Worm (Caenorhabditis elegans) whole organism, midembryonic: ENCODE data around the gene gex-4.

ENCODE experiments used
- T22C8.4 ChIP-seq: fragments of 200-800 bp; sonication (Bioruptor generic); IDR thresholded peaks from 2 replicates; pipeline ENCODE4 v1.3.6; 2022; ENCODE audit warnings: missing genetic modification characterization, missing compliant biosample characterization
- cog-1 ChIP-seq: sonication (generic microtip); optimal IDR thresholded peaks from 2 replicates; lab custom pipeline; 2016; ENCODE audit warnings: missing genetic modification characterization, missing compliant biosample characterization
- flt-1 ChIP-seq: fragments of 200-800 bp; sonication (Bioruptor generic); IDR thresholded peaks from 2 replicates; pipeline ENCODE4 v1.3.6; 2022; ENCODE audit warnings: missing genetic modification characterization, missing compliant biosample characterization
- klf-2 ChIP-seq: fragments of 200-800 bp; sonication (Bioruptor generic); conservative IDR thresholded peaks from 2 replicates; pipeline ENCODE4 v1.3.6; 2022; ENCODE audit warnings: missing genetic modification reagents, missing genetic modification characterization, missing compliant biosample characterization
- med-1 ChIP-seq: sonication (generic microtip); optimal IDR thresholded peaks from 2 replicates; lab custom pipeline; 2017; ENCODE audit warnings: missing genetic modification characterization, mild to moderate bottlenecking, missing compliant biosample characterization, antibody characterized with exemption, missing genetic modification reagents; ENCODE audit not compliant: insufficient read depth
- ref-1 ChIP-seq: fragments of 200-800 bp; sonication (Bioruptor generic); conservative IDR thresholded peaks from 2 replicates; pipeline ENCODE4 v1.3.6; 2022; ENCODE audit warnings: missing genetic modification reagents, missing genetic modification characterization, missing compliant biosample characterization
- tab-1 ChIP-seq: fragments of 200-800 bp; sonication (Bioruptor generic); IDR thresholded peaks from 2 replicates; pipeline ENCODE4 v1.3.6; 2022; ENCODE audit warnings: missing genetic modification characterization, missing compliant biosample characterization
- ztf-23 ChIP-seq: fragments of 200-800 bp; sonication (Bioruptor generic); IDR thresholded peaks from 2 replicates; pipeline ENCODE4 v1.3.6; 2022; ENCODE audit warnings: missing genetic modification reagents, missing genetic modification characterization, missing compliant biosample characterization
- ztf-29 ChIP-seq: fragments of 200-800 bp; sonication (Bioruptor generic); IDR thresholded peaks from 2 replicates; pipeline ENCODE4 v1.3.6; 2022; ENCODE audit warnings: missing genetic modification reagents, missing genetic modification characterization, missing compliant biosample characterization

gex-4 gene

ce11 chrIII:12233493-12233892, 15.1 kb upstream of the gex-4 start:
- no peak for TF ChIP-seq ref-1 (GFP tag; lab: Robert Waterston, UW)
- TF ChIP-seq med-1 (GFP tag; lab: Kevin White, UChicago): no peak
- no peak for TF ChIP-seq tab-1
- TF ChIP-seq ztf-29: no peak
- no peak for TF ChIP-seq flt-1 (GFP tag; lab: Robert Waterston, UW)

ce11 chrIII:12231539-12231938, 13.1 kb upstream of the gex-4 start:
- no peak for TF ChIP-seq flt-1 (GFP tag; lab: Robert Waterston, UW)
- TF ChIP-seq med-1 (GFP tag; lab: Kevin White, UChicago): no peak
- TF ChIP-seq cog-1: no peak
- TF ChIP-seq klf-2 (GFP tag; lab: Robert Waterston, UW): no peak

- TF ChIP-seq flt-1 (GFP tag; lab: Robert Waterston, UW) (no peak), ztf-23 (GFP tag; lab: Robert Waterston, UW) (no peak), tab-1 (no peak)
Measured at ce11 chrIII:12230195-12230594, 11.8 kb upstream of the gex-4 start.

ce11 chrIII:12227935-12228334, 9.5 kb upstream of the gex-4 start:
- TF ChIP-seq cog-1 (no peak), flt-1 (GFP tag; lab: Robert Waterston, UW) (no peak), ref-1 (GFP tag; lab: Robert Waterston, UW) (no peak), ztf-29 (no peak), T22C8.4 (GFP tag; lab: Robert Waterston, UW) (no peak), ztf-23 (GFP tag; lab: Robert Waterston, UW) (no peak), med-1 (GFP tag; lab: Kevin White, UChicago) (no peak), klf-2 (GFP tag; lab: Robert Waterston, UW) (no peak), tab-1 (no peak)

ce11 chrIII:12226089-12226682, 7.8 kb upstream of the gex-4 start, which contains the start of the genes Y75B8A.18 and Y75B8A.19:
Gene Y75B8A.18 (minus strand): TSS chrIII:12226230.
Gene Y75B8A.19 (plus strand): TSS chrIII:12226632.
- TF ChIP-seq ztf-29 (no peak), klf-2 (GFP tag; lab: Robert Waterston, UW) (no peak), cog-1 (no peak), T22C8.4 (GFP tag; lab: Robert Waterston, UW) (no peak), med-1 (GFP tag; lab: Kevin White, UChicago) (no peak), flt-1 (GFP tag; lab: Robert Waterston, UW) (no peak), ref-1 (GFP tag; lab: Robert Waterston, UW) (no peak), tab-1 (no peak), ztf-23 (GFP tag; lab: Robert Waterston, UW) (no peak)

- TF ChIP-seq tab-1: no peak
- TF ChIP-seq ztf-29: no peak
- no peak for TF ChIP-seq ztf-23 (GFP tag; lab: Robert Waterston, UW)
- no peak for TF ChIP-seq T22C8.4 (GFP tag; lab: Robert Waterston, UW)
- no peak for TF ChIP-seq klf-2 (GFP tag; lab: Robert Waterston, UW)
- no peak for TF ChIP-seq ref-1 (GFP tag; lab: Robert Waterston, UW)
- no peak for TF ChIP-seq flt-1 (GFP tag; lab: Robert Waterston, UW)
- no peak for TF ChIP-seq med-1 (GFP tag; lab: Kevin White, UChicago)
- TF ChIP-seq cog-1: no peak
Measured at ce11 chrIII:12225234-12225633, 6.8 kb upstream of the gex-4 start, which contains the start of gene gmn-1. Gene gmn-1 (minus strand): TSS chrIII:12225331.

- TF ChIP-seq ztf-29: no peak
- TF ChIP-seq tab-1: no peak
- TF ChIP-seq med-1 (GFP tag; lab: Kevin White, UChicago): no peak
- no peak for TF ChIP-seq T22C8.4 (GFP tag; lab: Robert Waterston, UW)
- TF ChIP-seq cog-1: no peak
- no peak for TF ChIP-seq ref-1 (GFP tag; lab: Robert Waterston, UW)
- no peak for TF ChIP-seq ztf-23 (GFP tag; lab: Robert Waterston, UW)
- no peak for TF ChIP-seq klf-2 (GFP tag; lab: Robert Waterston, UW)
- TF ChIP-seq flt-1 (GFP tag; lab: Robert Waterston, UW): no peak
Measured at ce11 chrIII:12223208-12223607, 4.8 kb upstream of the gex-4 start.

- TF ChIP-seq tab-1: no peak
- TF ChIP-seq cog-1: no peak
- no peak for TF ChIP-seq T22C8.4 (GFP tag; lab: Robert Waterston, UW)
- TF ChIP-seq flt-1 (GFP tag; lab: Robert Waterston, UW): no peak
- no peak for TF ChIP-seq ztf-23 (GFP tag; lab: Robert Waterston, UW)
Measured at ce11 chrIII:12221452-12221851, 3.0 kb upstream of the gex-4 start.

- no peak for TF ChIP-seq ztf-29
- TF ChIP-seq tab-1: no peak
- no peak for TF ChIP-seq klf-2 (GFP tag; lab: Robert Waterston, UW)
- no peak for TF ChIP-seq cog-1
- no peak for TF ChIP-seq T22C8.4 (GFP tag; lab: Robert Waterston, UW)
Measured at ce11 chrIII:12220820-12221219, 2.4 kb upstream of the gex-4 start.

ce11 chrIII:12218078-12218477, 356 bp downstream of the gex-4 start:
- no peak for TF ChIP-seq tab-1
- peak; percentile 66; the same call in 1 of the 2 replicates for TF ChIP-seq ztf-29

- no peak for TF ChIP-seq T22C8.4 (GFP tag; lab: Robert Waterston, UW)
- no peak for TF ChIP-seq ztf-29
- TF ChIP-seq tab-1: no peak
- no peak for TF ChIP-seq ztf-23 (GFP tag; lab: Robert Waterston, UW)
- no peak for TF ChIP-seq flt-1 (GFP tag; lab: Robert Waterston, UW)
- TF ChIP-seq med-1 (GFP tag; lab: Kevin White, UChicago): no peak
- TF ChIP-seq klf-2 (GFP tag; lab: Robert Waterston, UW): no peak
- no peak for TF ChIP-seq ref-1 (GFP tag; lab: Robert Waterston, UW)
- no peak for TF ChIP-seq cog-1
Measured at ce11 chrIII:12215596-12215995, 2.8 kb downstream of the gex-4 start, which contains the start of gene Y75B8A.13. Gene Y75B8A.13 (minus strand): TSS chrIII:12215696.
